Fruit fly (Drosophila melanogaster) whole organism, prepupa: ENCODE measurements around the gene CG33766.
A peak's percentile ranks its signal among the peaks of the same experiment; 100 is the strongest.

Experiments used
- Blimp-1 ChIP-seq: fragments of 200-800 bp; sonication (Bioruptor generic); optimal IDR thresholded peaks from 3 replicates; lab custom pipeline; 2017; ENCODE audit warnings: missing biosample characterization, missing genetic modification characterization, mild to moderate bottlenecking, moderate library complexity, missing genetic modification reagents
- CG10631 ChIP-seq: fragments of 200-800 bp; sonication (Bioruptor generic); optimal IDR thresholded peaks from 2 replicates; lab custom pipeline; 2016; ENCODE audit warnings: missing biosample characterization, missing genetic modification characterization
- CG10669 ChIP-seq: fragments of 200-800 bp; sonication (Bioruptor generic); optimal IDR thresholded peaks from 3 replicates; lab custom pipeline; 2018; ENCODE audit warnings: missing biosample characterization, mild to moderate bottlenecking, missing genetic modification characterization, moderate library complexity
- CG15336 ChIP-seq: fragments of 200-800 bp; sonication (Bioruptor generic); IDR thresholded peaks from 2 replicates; pipeline ENCODE4 v1.3.6; 2022; ENCODE audit warnings: missing biosample characterization, missing genetic modification characterization
- CG1621 ChIP-seq: fragments of 200-800 bp; sonication (Bioruptor generic); optimal IDR thresholded peaks from 3 replicates; lab custom pipeline; 2018; ENCODE audit warnings: missing biosample characterization, mild to moderate bottlenecking, missing genetic modification characterization
- CG31627 ChIP-seq: fragments of 200-800 bp; sonication (Bioruptor generic); optimal IDR thresholded peaks from 3 replicates; lab custom pipeline; 2016; ENCODE audit warnings: missing biosample characterization, missing genetic modification characterization
- CG32006 ChIP-seq: fragments of 200-800 bp; sonication (Bioruptor generic); optimal IDR thresholded peaks from 3 replicates; lab custom pipeline; 2017; ENCODE audit warnings: missing biosample characterization, mild to moderate bottlenecking, missing genetic modification characterization
- CG3919 ChIP-seq: fragments of 200-800 bp; sonication (Bioruptor generic); optimal IDR thresholded peaks from 3 replicates; lab custom pipeline; 2016; ENCODE audit warnings: missing biosample characterization, missing genetic modification characterization
- CG4318 ChIP-seq: fragments of 200-800 bp; sonication (Bioruptor generic); optimal IDR thresholded peaks from 3 replicates; lab custom pipeline; 2017; ENCODE audit warnings: missing biosample characterization, mild to moderate bottlenecking, missing genetic modification characterization
- CG6163 ChIP-seq: fragments of 200-800 bp; sonication (Bioruptor generic); IDR thresholded peaks from 3 replicates; pipeline ENCODE4 v1.3.6; 2022; ENCODE audit warnings: missing biosample characterization, missing genetic modification characterization
- CG6276 ChIP-seq: fragments of 200-800 bp; sonication (Bioruptor generic); optimal IDR thresholded peaks from 2 replicates; lab custom pipeline; 2017; ENCODE audit warnings: missing biosample characterization, mild to moderate bottlenecking, missing genetic modification characterization
- CG6792 ChIP-seq: fragments of 200-800 bp; sonication (Bioruptor generic); optimal IDR thresholded peaks from 3 replicates; lab custom pipeline; 2016; ENCODE audit warnings: missing biosample characterization, missing genetic modification characterization
- Eip78C ChIP-seq: fragments of 200-800 bp; sonication (Bioruptor generic); peaks from one replicate; lab custom pipeline; 2016; ENCODE audit warnings: missing biosample characterization, missing genetic modification characterization
- Ets21C ChIP-seq: fragments of 200-800 bp; sonication (Bioruptor generic); optimal IDR thresholded peaks from 3 replicates; lab custom pipeline; 2016; ENCODE audit warnings: missing biosample characterization, missing genetic modification characterization
- Ets96B ChIP-seq: fragments of 200-800 bp; optimal IDR thresholded peaks from 2 replicates; lab custom pipeline; 2019; ENCODE audit warnings: missing biosample characterization, mild to moderate bottlenecking, missing genetic modification characterization, moderate library complexity
- Hr38 ChIP-seq: sonication (Bioruptor generic); optimal IDR thresholded peaks from 2 replicates; lab custom pipeline; 2016; ENCODE audit warnings: missing biosample characterization, missing genetic modification characterization
- Hr39 ChIP-seq: fragments of 200-800 bp; sonication (Bioruptor generic); optimal IDR thresholded peaks from 2 replicates; lab custom pipeline; 2016; ENCODE audit warnings: missing biosample characterization, missing genetic modification characterization
- Hr4 ChIP-seq: fragments of 200-800 bp; sonication (Bioruptor generic); optimal IDR thresholded peaks from 3 replicates; lab custom pipeline; 2016; ENCODE audit warnings: missing biosample characterization, missing genetic modification characterization
- Met ChIP-seq: fragments of 200-800 bp; sonication (Bioruptor generic); optimal IDR thresholded peaks from 3 replicates; lab custom pipeline; 2016; ENCODE audit warnings: missing biosample characterization, missing genetic modification characterization
- OdsH ChIP-seq: fragments of 200-800 bp; sonication (Bioruptor generic); optimal IDR thresholded peaks from 3 replicates; lab custom pipeline; 2016; ENCODE audit warnings: missing biosample characterization, missing genetic modification characterization
- Smox ChIP-seq: fragments of 200-800 bp; sonication (Bioruptor generic); optimal IDR thresholded peaks from 3 replicates; lab custom pipeline; 2016; ENCODE audit warnings: missing biosample characterization, missing genetic modification characterization
- Sox102F ChIP-seq: fragments of 200-800 bp; sonication (Bioruptor generic); optimal IDR thresholded peaks from 2 replicates; lab custom pipeline; 2016; ENCODE audit warnings: missing biosample characterization, mild to moderate bottlenecking, missing genetic modification characterization
- Sox14 ChIP-seq: fragments of 200-800 bp; sonication (Bioruptor generic); optimal IDR thresholded peaks from 3 replicates; lab custom pipeline; 2016; ENCODE audit warnings: missing biosample characterization, missing genetic modification characterization
- Sox15 ChIP-seq: fragments of 200-800 bp; sonication (Bioruptor generic); optimal IDR thresholded peaks from 3 replicates; lab custom pipeline; 2016; ENCODE audit warnings: missing biosample characterization, missing genetic modification characterization
- achi ChIP-seq: fragments of 200-800 bp; sonication (Bioruptor generic); optimal IDR thresholded peaks from 3 replicates; lab custom pipeline; 2016; ENCODE audit warnings: missing biosample characterization, missing genetic modification characterization
- acj6 ChIP-seq: fragments of 200-800 bp; sonication (Bioruptor generic); optimal IDR thresholded peaks from 3 replicates; lab custom pipeline; 2016; ENCODE audit warnings: missing biosample characterization, missing genetic modification characterization
- dac ChIP-seq: fragments of 200-800 bp; sonication (Bioruptor generic); optimal IDR thresholded peaks from 2 replicates; lab custom pipeline; 2017; ENCODE audit warnings: missing biosample characterization, mild to moderate bottlenecking, missing genetic modification characterization
- eg ChIP-seq: fragments of 200-800 bp; sonication (Bioruptor generic); IDR thresholded peaks from 3 replicates; pipeline ENCODE4 v1.3.6; 2022; ENCODE audit warnings: missing biosample characterization, missing genetic modification characterization
- esn ChIP-seq: fragments of 200-800 bp; sonication (Bioruptor generic); optimal IDR thresholded peaks from 2 replicates; lab custom pipeline; 2016; ENCODE audit warnings: missing biosample characterization, mild to moderate bottlenecking, missing genetic modification characterization, moderate library complexity
- fd59A ChIP-seq: fragments of 200-800 bp; sonication (Bioruptor generic); optimal IDR thresholded peaks from 2 replicates; lab custom pipeline; 2017; ENCODE audit warnings: missing biosample characterization, mild to moderate bottlenecking, missing genetic modification characterization, missing genetic modification reagents
- fd85E ChIP-seq: fragments of 200-800 bp; sonication (Bioruptor generic); optimal IDR thresholded peaks from 3 replicates; lab custom pipeline; 2016; ENCODE audit warnings: missing biosample characterization, missing genetic modification characterization
- fkh ChIP-seq: fragments of 200-800 bp; sonication (Bioruptor generic); optimal IDR thresholded peaks from 3 replicates; lab custom pipeline; 2017; ENCODE audit warnings: missing biosample characterization, mild to moderate bottlenecking, missing genetic modification characterization, moderate library complexity
- lz ChIP-seq: fragments of 200-800 bp; sonication (Bioruptor generic); optimal IDR thresholded peaks from 3 replicates; lab custom pipeline; 2016; ENCODE audit warnings: missing biosample characterization, missing genetic modification characterization
- pdm3 ChIP-seq: fragments of 200-800 bp; sonication (Bioruptor generic); optimal IDR thresholded peaks from 3 replicates; lab custom pipeline; 2016; ENCODE audit warnings: missing biosample characterization, missing genetic modification characterization
- salr ChIP-seq, 2 experiments: fragments of 200-800 bp; sonication (Bioruptor generic); optimal IDR thresholded peaks; 3 replicates each; lab custom pipeline; 2016 to 2018; ENCODE audit warnings: missing biosample characterization in 2 of 2, missing genetic modification characterization in 2 of 2, mild to moderate bottlenecking in 1 of 2
- svp ChIP-seq: fragments of 200-800 bp; sonication (Bioruptor generic); peaks from one replicate; lab custom pipeline; 2016; ENCODE audit warnings: missing biosample characterization, missing genetic modification characterization
- topi ChIP-seq: fragments of 200-800 bp; sonication (Bioruptor generic); optimal IDR thresholded peaks from 3 replicates; lab custom pipeline; 2016; ENCODE audit warnings: missing biosample characterization, missing genetic modification characterization

The CG33766 gene

DNA sequence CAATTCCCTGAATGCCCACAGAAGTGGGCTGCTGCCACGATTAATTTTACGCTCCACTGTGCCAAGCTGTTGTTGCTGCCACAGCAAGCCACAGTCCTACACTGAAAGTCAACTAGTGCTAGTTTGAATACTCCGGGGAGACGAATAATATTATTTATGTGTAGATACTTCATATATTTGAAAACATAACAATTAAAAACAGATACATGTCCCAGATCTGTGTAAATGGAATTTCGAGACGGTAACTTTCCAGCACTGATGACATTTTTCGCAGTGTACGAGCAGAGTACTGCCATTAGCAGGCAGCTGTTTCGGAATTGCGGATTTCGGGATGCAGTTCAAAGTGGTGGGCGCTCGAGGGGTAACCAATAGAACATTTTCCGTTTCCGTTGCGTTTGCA is 19.7 kb downstream of the CG33766 start:
- peak; percentile 18 for TF ChIP-seq CG3919 (GFP tag; lab: Kevin White, UChicago)
- TF ChIP-seq Hr39 (GFP tag; lab: Kevin White, UChicago) = peak; percentile 44
- TF ChIP-seq achi (GFP tag; lab: Kevin White, UChicago) = peak; percentile 23
- TF ChIP-seq fd59A (GFP tag; lab: Kevin White, UChicago) = no peak
- TF ChIP-seq CG32006 = peak; percentile 15
- TF ChIP-seq CG6276 (GFP tag; lab: Kevin White, UChicago) = no peak
- peak; percentile 10 for TF ChIP-seq CG6792 (GFP tag; lab: Kevin White, UChicago)
- peak; percentile 38 for TF ChIP-seq OdsH (GFP tag; lab: Kevin White, UChicago)
- peak; percentile 13 for TF ChIP-seq Sox14
- TF ChIP-seq dac (GFP tag; lab: Kevin White, UChicago) = no peak
- peak; percentile 24 for TF ChIP-seq CG10669 (GFP tag; lab: Kevin White, UChicago)
- peak; percentile 47 for TF ChIP-seq Met
- TF ChIP-seq CG31627 (GFP tag; lab: Kevin White, UChicago) = peak; percentile 46
- peak; percentile 31 for TF ChIP-seq Smox (GFP tag; lab: Kevin White, UChicago)
- peak; percentile 30 for TF ChIP-seq Sox102F (GFP tag; lab: Kevin White, UChicago)
- no peak for TF ChIP-seq CG1621 (tag; lab: Kevin White, UChicago)
- peak; percentile 27 for TF ChIP-seq lz
- peak; percentile 21 for TF ChIP-seq CG10631 (GFP tag; lab: Kevin White, UChicago)
- no peak for TF ChIP-seq Blimp-1 (GFP tag; lab: Kevin White, UChicago)
- TF ChIP-seq Hr4 (GFP tag; lab: Kevin White, UChicago) = peak; percentile 13
- TF ChIP-seq Eip78C (GFP tag; lab: Kevin White, UChicago) = peak; percentile 46
- TF ChIP-seq eg (GFP tag; lab: Robert Waterston, UW) = no peak
- peak; percentile 34 for TF ChIP-seq pdm3 (GFP tag; lab: Kevin White, UChicago)
- peak; percentile 36 for TF ChIP-seq topi (GFP tag; lab: Kevin White, UChicago)
- peak; percentile 8 for TF ChIP-seq acj6 (GFP tag; lab: Kevin White, UChicago)
- TF ChIP-seq CG6163 (GFP tag; lab: Robert Waterston, UW) = 0 out of 3 replicates have a peak, but pooled peaks have one; percentile 39

DNA sequence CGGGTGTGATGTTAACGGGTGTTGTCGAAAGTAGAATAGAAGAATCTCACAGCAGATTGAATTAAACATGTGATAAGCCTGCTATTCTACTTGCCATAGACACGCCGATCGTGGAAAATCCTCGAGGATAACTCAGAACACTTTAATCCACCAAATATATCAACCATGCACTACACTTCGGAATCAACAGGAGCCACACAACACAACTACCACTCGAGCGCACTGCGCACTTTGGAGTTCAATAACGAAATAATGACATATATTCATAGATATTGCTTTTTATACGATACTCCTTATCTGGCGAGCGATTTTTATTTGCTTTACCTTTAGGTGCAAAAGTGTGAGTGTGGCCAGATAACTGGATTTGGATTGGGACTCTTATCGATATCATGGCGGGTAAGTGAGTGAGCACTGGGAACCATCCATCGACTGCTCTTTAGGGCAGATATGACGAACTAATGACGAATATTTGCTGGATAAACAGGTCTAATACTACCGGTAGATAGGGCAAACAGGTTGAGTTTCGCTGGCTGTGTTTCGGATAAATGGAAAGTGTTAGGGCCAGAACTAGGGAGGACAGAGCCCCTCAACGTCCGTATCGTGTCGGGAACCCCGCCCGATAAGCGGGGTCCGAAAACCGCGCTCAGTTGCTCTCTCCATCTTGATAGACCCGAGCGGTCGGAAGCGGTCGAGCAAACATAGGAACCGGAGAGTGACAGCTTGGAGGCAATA is 24.0 kb downstream of the CG33766 start, which contains the start of gene Jhbp6:
Jhbp6 (plus strand) TSS at position 682 of the 732 bp plus-strand sequence.
- no peak for TF ChIP-seq CG6163 (GFP tag; lab: Robert Waterston, UW)
- no peak for TF ChIP-seq CG4318 (GFP tag; lab: Kevin White, UChicago)
- TF ChIP-seq achi (GFP tag; lab: Kevin White, UChicago) = no peak
- TF ChIP-seq Hr39 (GFP tag; lab: Kevin White, UChicago) = no peak
- peak; percentile 59 for TF ChIP-seq fkh
- TF ChIP-seq svp (GFP tag; lab: Kevin White, UChicago) = peak; percentile 45
- no peak for TF ChIP-seq CG10631 (GFP tag; lab: Kevin White, UChicago)
- no peak for TF ChIP-seq salr (GFP tag; optimal IDR thresholded peaks at IDR 0.05; lab: Kevin White, UChicago)
- TF ChIP-seq, all 60 proteins: peak for 2

DNA sequence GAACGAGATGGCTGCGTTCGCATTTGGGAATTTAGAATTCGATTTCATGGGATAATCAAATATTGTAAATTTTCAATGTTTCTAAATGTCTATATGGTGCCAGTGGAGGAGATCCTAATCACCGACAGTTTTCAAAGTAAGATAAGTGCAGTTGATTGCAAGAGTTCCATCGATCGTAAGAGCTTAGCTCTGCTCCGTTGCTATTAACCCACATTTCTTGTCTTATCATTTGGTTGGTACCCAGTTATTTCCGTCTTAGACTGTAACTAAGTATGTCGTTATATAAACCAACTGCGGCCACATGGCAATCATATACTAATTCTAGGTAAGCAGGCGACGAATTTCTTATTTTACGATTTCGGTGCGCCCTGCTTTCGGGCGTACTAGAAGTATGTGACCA is 24.7 kb downstream of the CG33766 start:
- TF ChIP-seq svp (GFP tag; lab: Kevin White, UChicago) = no peak
- TF ChIP-seq Ets21C (GFP tag; lab: Kevin White, UChicago) = no peak
- no peak for TF ChIP-seq Smox (GFP tag; lab: Kevin White, UChicago)
- TF ChIP-seq Sox15 (GFP tag; lab: Kevin White, UChicago) = no peak
- no peak for TF ChIP-seq Eip78C (GFP tag; lab: Kevin White, UChicago)
- no peak for TF ChIP-seq Hr38 (GFP tag; lab: Kevin White, UChicago)
- no peak for TF ChIP-seq Hr4 (GFP tag; lab: Kevin White, UChicago)
- TF ChIP-seq CG15336 = no peak
- no peak for TF ChIP-seq CG4318 (GFP tag; lab: Kevin White, UChicago)
- no peak for TF ChIP-seq fkh
- no peak for TF ChIP-seq Ets96B (tag; lab: Kevin White, UChicago)
- TF ChIP-seq CG31627 (GFP tag; lab: Kevin White, UChicago) = no peak
- no peak for TF ChIP-seq esn (GFP tag; lab: Kevin White, UChicago)
- TF ChIP-seq CG32006 = no peak
- no peak for TF ChIP-seq fd85E (GFP tag; lab: Kevin White, UChicago)
